Worm (Caenorhabditis elegans): Measurements from ENCODE around the gene thoc-2.

The thoc-2 gene

DNA sequence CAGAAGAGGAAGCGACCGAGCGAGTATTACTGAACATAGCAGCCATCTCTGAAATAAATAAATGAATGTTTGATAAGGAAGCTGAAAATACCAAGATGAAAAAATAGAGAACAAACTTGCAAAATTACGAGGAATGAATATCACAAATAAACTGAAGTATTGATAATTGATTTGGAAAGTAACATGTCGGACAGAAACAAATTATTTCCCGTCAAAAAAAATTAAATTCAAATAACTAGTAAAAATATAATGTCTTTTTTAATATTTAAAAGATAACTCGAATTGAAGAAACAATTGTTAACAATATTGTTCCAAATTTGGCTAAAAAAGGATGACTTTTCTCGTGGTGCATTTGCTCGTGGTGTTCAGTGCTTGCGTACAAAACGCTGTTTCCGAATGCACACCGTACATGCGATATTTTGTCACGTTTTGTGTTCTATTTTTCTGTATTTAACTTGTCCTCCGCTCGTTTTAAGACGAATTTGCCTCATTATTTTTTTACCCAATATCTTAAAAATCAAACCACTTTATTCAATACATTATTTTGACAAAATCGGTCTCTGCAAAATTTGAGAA is 25.9 kb upstream of the thoc-2 start, which contains the start of gene rpn-13 (continued):
- TF ChIP-seq F10B5.3 (tag; optimal IDR thresholded peaks at IDR 0.05) (no peak), dmd-8 (GFP tag; IDR thresholded peaks at IDR 0.05) (no peak), saeg-2 (GFP tag; IDR thresholded peaks at IDR 0.05) (no peak), lin-29 (GFP tag; IDR thresholded peaks at IDR 0.05) (no peak), tra-1 (GFP tag; IDR thresholded peaks at IDR 0.05) (no peak), madf-5 (GFP tag; IDR thresholded peaks at IDR 0.05) (no peak), snpc-1.2 (GFP tag; IDR thresholded peaks at IDR 0.05) (no peak), cey-2 (tag; optimal IDR thresholded peaks at IDR 0.05; ENCODE audit: borderline replicate concordance, insufficient read depth) (no peak), D1046.2 (GFP tag; IDR thresholded peaks at IDR 0.05) (no peak)

DNA sequence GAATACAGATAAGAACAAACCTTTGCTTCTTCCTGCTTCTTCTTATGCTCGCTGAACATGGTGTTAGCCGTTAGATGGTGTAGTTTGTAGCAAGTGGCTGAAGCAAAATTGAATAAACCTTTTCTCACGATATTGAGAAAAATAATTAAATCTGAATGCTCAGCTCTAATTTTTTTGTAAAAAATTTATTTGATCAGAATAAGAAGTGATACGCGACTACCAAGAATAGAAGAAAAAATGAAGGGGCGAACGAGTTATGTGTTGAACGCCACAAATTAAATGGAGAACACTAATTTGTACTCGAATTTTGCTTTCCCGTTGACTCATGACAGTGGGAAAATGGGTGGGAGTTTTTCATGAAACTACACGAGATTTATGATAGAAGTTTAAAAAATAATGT is 24.6 kb upstream of the thoc-2 start, which contains the start of gene C56G2.9:
C56G2.9 (minus strand) TSS at position 101 of the 400 bp plus-strand sequence.
- TF ChIP-seq php-3 (GFP tag; IDR thresholded peaks at IDR 0.05) = no peak

DNA sequence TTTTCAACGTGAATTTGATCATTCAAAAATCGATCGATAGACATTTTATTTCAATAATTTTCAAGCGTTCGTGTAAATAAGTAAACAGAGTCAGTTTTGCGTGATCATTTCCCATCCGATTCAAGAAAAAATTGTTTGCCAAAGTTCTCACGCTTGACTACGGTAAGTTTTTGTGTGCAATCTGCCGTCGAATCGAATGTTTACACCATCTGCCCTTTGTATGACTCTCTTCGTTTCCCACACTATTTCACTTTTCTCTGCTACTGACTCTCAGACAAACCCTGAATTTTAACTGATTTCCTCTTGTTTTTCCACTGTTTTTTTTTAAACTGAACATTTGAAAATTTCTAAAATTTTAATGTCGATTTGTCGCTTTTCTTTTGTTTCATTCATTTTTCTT is 23.1 kb upstream of the thoc-2 start:
- TF ChIP-seq Y5F2A.4 (GFP tag; optimal IDR thresholded peaks at IDR 0.05) (no peak), T20F7.1 (GFP tag; optimal IDR thresholded peaks at IDR 0.05) (peak; percentile 55), php-3 (GFP tag; IDR thresholded peaks at IDR 0.05) (no peak), lin-13 (GFP tag; optimal IDR thresholded peaks at IDR 0.05) (peak; percentile 85), daf-16 (GFP tag; optimal IDR thresholded peaks at IDR 0.05) (peak in 1 of 2 experiments; percentile 66), daf-16 (tag; optimal IDR thresholded peaks at IDR 0.05) (peak; percentile 64), hlh-30 (tag; optimal IDR thresholded peaks at IDR 0.05; ENCODE audit: insufficient read depth) (peak; percentile 71), nhr-28 (tag; optimal IDR thresholded peaks at IDR 0.05) (peak; percentile 50), set-16 (GFP tag; IDR thresholded peaks at IDR 0.05) (no peak), nhr-42 (GFP tag; IDR thresholded peaks at IDR 0.05) (0 out of 2 replicates have a peak, but pooled peaks have one; percentile 33), egl-43 (GFP tag; IDR thresholded peaks at IDR 0.05) (peak; percentile 45; the same call in 1 of the 2 replicates), lin-15B (tag; optimal IDR thresholded peaks at IDR 0.05) (no peak), ceh-62 (tag; optimal IDR thresholded peaks at IDR 0.05) (no peak), F49E8.2 (tag; optimal IDR thresholded peaks at IDR 0.05; ENCODE audit: borderline replicate concordance) (peak; percentile 61), aly-2 (tag; optimal IDR thresholded peaks at IDR 0.05) (no peak), lin-1 (GFP tag; IDR thresholded peaks at IDR 0.05) (no peak), nhr-6 (tag; optimal IDR thresholded peaks at IDR 0.05) (peak; percentile 45), zip-2 (tag; optimal IDR thresholded peaks at IDR 0.05) (no peak), mdt-29 (GFP tag; IDR thresholded peaks at IDR 0.05) (peak; percentile 58; the same call in 1 of the 2 replicates), hlh-11 (tag; optimal IDR thresholded peaks at IDR 0.05) (peak; percentile 73), madf-5 (GFP tag; IDR thresholded peaks at IDR 0.05) (no peak), sdz-12 (GFP tag; optimal IDR thresholded peaks at IDR 0.05) (no peak), spr-1 (tag; optimal IDR thresholded peaks at IDR 0.05) (no peak), zip-11 (GFP tag; IDR thresholded peaks at IDR 0.05) (no peak), unc-130 (GFP tag; optimal IDR thresholded peaks at IDR 0.05) (peak; percentile 34), Y75B8A.6 (GFP tag; IDR thresholded peaks at IDR 0.05) (no peak), F37D6.2 (tag; optimal IDR thresholded peaks at IDR 0.05) (peak; percentile 38), gei-8 (GFP tag; optimal IDR thresholded peaks at IDR 0.05) (no peak), fos-1 (tag; optimal IDR thresholded peaks at IDR 0.05) (no peak), ceh-44 (GFP tag; IDR thresholded peaks at IDR 0.05) (no peak), zfp-3 (GFP tag; conservative IDR thresholded peaks at IDR 0.05) (no peak), jun-1 (tag; optimal IDR thresholded peaks at IDR 0.05) (peak; percentile 43), daf-8 (GFP tag; IDR thresholded peaks at IDR 0.05) (no peak), mep-1 (tag; optimal IDR thresholded peaks at IDR 0.05) (peak; percentile 87), nhr-25 (tag; optimal IDR thresholded peaks at IDR 0.05; ENCODE audit: borderline replicate concordance, insufficient read depth) (peak; percentile 71), skn-1 (tag; optimal IDR thresholded peaks at IDR 0.05) (no peak), lin-39 (tag; optimal IDR thresholded peaks at IDR 0.05) (no peak), mxl-3 (GFP tag; optimal IDR thresholded peaks at IDR 0.05) (peak; percentile 56), ztf-11 (tag; optimal IDR thresholded peaks at IDR 0.05) (no peak)

Measured in whole organism, L4 larva.